Worm (Caenorhabditis elegans): ENCODE results near the gene csp-1.
A peak's percentile ranks its signal among the peaks of the same experiment; 100 is the strongest.

csp-1 gene

ce11 chrII:13596505-13596977 is 4.5 kb upstream of the csp-1 start, which contains the start of the genes fbxc-23 and csc-1 (continued):
- TF ChIP-seq egl-44 (GFP tag; IDR thresholded peaks at IDR 0.05) (no peak), ztf-26 (tag; optimal IDR thresholded peaks at IDR 0.05) (no peak), pbrm-1 (GFP tag; IDR thresholded peaks at IDR 0.05) (0 out of 2 replicates have a peak, but pooled peaks have one; percentile 10), atf-7 (tag; optimal IDR thresholded peaks at IDR 0.05) (no peak), unc-62 (GFP tag; optimal IDR thresholded peaks at IDR 0.05) (no peak), aptf-2 (GFP tag; conservative IDR thresholded peaks at IDR 0.05) (no peak), lin-54 (GFP tag; optimal IDR thresholded peaks at IDR 0.05) (peak; percentile 80), mcd-1 (GFP tag; IDR thresholded peaks at IDR 0.05) (peak; percentile 30; the same call in 1 of the 2 replicates), snpc-1.3 (tag; optimal IDR thresholded peaks at IDR 0.05; ENCODE audit: insufficient read depth) (peak; percentile 47), T26A5.8 (tag; optimal IDR thresholded peaks at IDR 0.05) (no peak), hrde-1 (tag; optimal IDR thresholded peaks at IDR 0.05; ENCODE audit: borderline replicate concordance) (no peak), madf-8 (GFP tag; conservative IDR thresholded peaks at IDR 0.05) (peak; percentile 99), tbp1 (GFP tag; optimal IDR thresholded peaks at IDR 0.05) (peak; percentile 24), madf-3 (GFP tag; IDR thresholded peaks at IDR 0.05) (no peak), F33H1.4 (GFP tag; IDR thresholded peaks at IDR 0.05) (peak; percentile 74), ztf-6 (GFP tag; IDR thresholded peaks at IDR 0.05) (no peak), ceh-91 (GFP tag; IDR thresholded peaks at IDR 0.05) (peak; percentile 91), cebp-2 (GFP tag; IDR thresholded peaks at IDR 0.05) (no peak), unc-130 (GFP tag; optimal IDR thresholded peaks at IDR 0.05) (no peak), ceh-58 (GFP tag; IDR thresholded peaks at IDR 0.05) (no peak), cebp-1 (GFP tag; IDR thresholded peaks at IDR 0.05) (no peak), cebp-1 (tag; optimal IDR thresholded peaks at IDR 0.05) (peak; percentile 34), egl-18 (GFP tag; IDR thresholded peaks at IDR 0.05) (no peak), Y95B8A.8 (GFP tag; IDR thresholded peaks at IDR 0.05) (peak; percentile 44; the same call in 1 of the 2 replicates), snpc-1.1 (tag; optimal IDR thresholded peaks at IDR 0.05; ENCODE audit: insufficient read depth) (peak; percentile 65), ccch-3 (GFP tag; optimal IDR thresholded peaks at IDR 0.05) (no peak), rcor-1 (GFP tag; IDR thresholded peaks at IDR 0.05) (peak; percentile 61; the same call in 1 of the 2 replicates)

DNA sequence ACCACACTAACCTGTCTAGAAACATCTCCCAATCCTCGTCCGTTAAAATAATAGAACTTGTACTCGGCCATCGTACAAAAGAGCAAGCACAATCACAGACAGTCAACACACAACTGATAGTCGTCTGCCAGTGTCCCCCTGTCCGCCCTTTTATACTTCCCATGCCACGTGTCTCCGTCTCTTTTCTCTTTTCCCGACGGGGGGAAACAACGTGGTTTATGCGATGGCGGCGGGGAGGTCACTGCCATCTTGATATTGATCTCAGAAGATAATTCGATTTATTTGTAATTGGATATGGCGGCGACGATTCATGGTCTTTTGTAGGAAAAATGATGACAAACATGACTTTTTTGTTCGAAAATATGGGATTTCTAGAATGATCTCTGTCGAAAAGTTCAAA is 8.7 kb downstream of the csp-1 start, which contains the start of gene gst-20:
Gene gst-20, minus strand, starts transcription at position 170 of the 400 bp plus-strand sequence.
- TF ChIP-seq let-607 (tag; optimal IDR thresholded peaks at IDR 0.05) (peak in 1 of 2 experiments; percentile 15), ceh-91 (GFP tag; IDR thresholded peaks at IDR 0.05) (no peak), F49E8.2 (tag; optimal IDR thresholded peaks at IDR 0.05; ENCODE audit: insufficient read depth) (no peak), ekl-4 (GFP tag; IDR thresholded peaks at IDR 0.05) (no peak), ets-4 (GFP tag; optimal IDR thresholded peaks at IDR 0.05) (no peak), Y95B8A.8 (GFP tag; IDR thresholded peaks at IDR 0.05) (no peak), sdz-38 (tag; optimal IDR thresholded peaks at IDR 0.05) (no peak), B0019.2 (GFP tag; conservative IDR thresholded peaks at IDR 0.05) (no peak), T26A5.8 (tag; optimal IDR thresholded peaks at IDR 0.05) (no peak), tbx-9 (tag; optimal IDR thresholded peaks at IDR 0.05; ENCODE audit: borderline replicate concordance) (no peak), ceh-100 (GFP tag; IDR thresholded peaks at IDR 0.05) (no peak), lin-40 (tag; optimal IDR thresholded peaks at IDR 0.05) (peak; percentile 20), nhr-120 (GFP tag; IDR thresholded peaks at IDR 0.05) (no peak), egrh-3 (GFP tag; IDR thresholded peaks at IDR 0.05) (no peak), pha-4 (tag; optimal IDR thresholded peaks at IDR 0.05) (no peak), nfyb-1 (GFP tag; IDR thresholded peaks at IDR 0.05) (no peak; the same call in none of the 2 replicates), attf-5 (GFP tag; optimal IDR thresholded peaks at IDR 0.05) (peak; percentile 8), B0336.3 (GFP tag; IDR thresholded peaks at IDR 0.05) (no peak), atf-7 (tag; optimal IDR thresholded peaks at IDR 0.05) (no peak), tbp1 (GFP tag; optimal IDR thresholded peaks at IDR 0.05) (peak; percentile 50), lsl-1 (GFP tag; optimal IDR thresholded peaks at IDR 0.05) (no peak), ztf-26 (tag; optimal IDR thresholded peaks at IDR 0.05) (no peak), pbrm-1 (GFP tag; IDR thresholded peaks at IDR 0.05) (no peak), efl-1 (GFP tag; optimal IDR thresholded peaks at IDR 0.05) (no peak), nhr-27 (tag; optimal IDR thresholded peaks at IDR 0.05) (no peak), nhr-179 (tag; optimal IDR thresholded peaks at IDR 0.05) (no peak), cebp-1 (GFP tag; IDR thresholded peaks at IDR 0.05) (no peak), cebp-1 (tag; optimal IDR thresholded peaks at IDR 0.05) (peak; percentile 29), F22D6.2 (tag; optimal IDR thresholded peaks at IDR 0.05) (no peak)

All from whole organism, young adult.